Worm (Caenorhabditis elegans): Measurements from ENCODE around the gene srj-8.

srj-8 gene

DNA sequence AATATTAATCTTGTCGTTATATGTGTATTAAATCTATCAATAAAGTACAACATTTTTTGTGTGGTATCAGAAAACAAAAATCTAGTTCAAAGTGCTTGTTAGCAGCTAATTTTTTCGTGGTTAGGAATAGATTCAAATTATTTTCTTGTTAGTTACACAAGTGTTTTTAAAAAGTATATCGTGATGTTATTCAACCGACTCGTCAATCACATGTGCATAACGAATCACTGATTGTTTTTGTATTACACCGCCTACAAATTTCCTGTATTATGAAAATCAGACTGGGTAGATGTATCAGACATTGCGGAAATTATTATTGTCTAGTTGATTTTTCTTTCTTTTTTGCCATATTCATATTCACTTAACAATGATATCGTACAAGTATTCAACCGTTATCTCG is 35.3 kb downstream of the srj-8 start, which contains the start of gene str-64:
TSS of gene str-64 (plus strand) at position 301 of the 400 bp plus-strand sequence.
- TF ChIP-seq zag-1 (tag; optimal IDR thresholded peaks at IDR 0.05) (no peak), nhr-76 (tag; optimal IDR thresholded peaks at IDR 0.05) (no peak), lsy-12 (tag; optimal IDR thresholded peaks at IDR 0.05) (no peak), aly-2 (tag; optimal IDR thresholded peaks at IDR 0.05) (no peak), egl-27 (tag; optimal IDR thresholded peaks at IDR 0.05) (no peak), jun-1 (tag; optimal IDR thresholded peaks at IDR 0.05) (no peak), mdl-1 (tag; optimal IDR thresholded peaks at IDR 0.05) (no peak), tbx-2 (tag; optimal IDR thresholded peaks at IDR 0.05) (no peak), hmg-11 (tag; optimal IDR thresholded peaks at IDR 0.05) (no peak), lin-15B (tag; optimal IDR thresholded peaks at IDR 0.05) (no peak), ama-1 (optimal IDR thresholded peaks at IDR 0.05) (no peak), fkh-10 (GFP tag; optimal IDR thresholded peaks at IDR 0.05) (no peak), unc-39 (tag; optimal IDR thresholded peaks at IDR 0.05) (no peak), ztf-4 (tag; optimal IDR thresholded peaks at IDR 0.05) (no peak)

DNA sequence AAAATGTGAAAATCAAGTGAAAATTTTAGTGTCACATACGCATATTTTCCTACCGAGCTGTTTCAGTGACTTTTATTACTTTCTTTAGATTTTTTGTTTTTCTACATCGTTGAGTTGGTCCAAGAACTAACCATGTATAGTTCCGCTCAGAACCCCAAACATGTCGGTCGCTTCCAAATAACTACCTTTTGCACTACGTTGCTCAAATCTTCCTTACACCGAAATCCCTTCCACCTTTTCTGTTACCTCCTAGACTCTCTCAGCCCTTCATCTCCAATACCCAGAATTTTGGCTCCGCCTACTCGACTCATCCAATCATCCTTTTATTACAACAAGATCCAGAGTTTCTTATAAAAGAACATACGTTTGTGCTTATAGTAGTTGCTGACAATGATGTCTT is 37.0 kb downstream of the srj-8 start, which contains the start of gene F35F10.5:
TSS of gene F35F10.5 (plus strand) at position 301 of the 400 bp plus-strand sequence.
- TF ChIP-seq skn-1 (tag; optimal IDR thresholded peaks at IDR 0.05) (no peak), R02D3.7 (tag; optimal IDR thresholded peaks at IDR 0.05) (no peak), mdl-1 (tag; optimal IDR thresholded peaks at IDR 0.05) (no peak), nhr-25 (tag; optimal IDR thresholded peaks at IDR 0.05) (no peak), pqm-1 (tag; optimal IDR thresholded peaks at IDR 0.05) (no peak), nhr-23 (tag; optimal IDR thresholded peaks at IDR 0.05) (no peak), unc-39 (tag; optimal IDR thresholded peaks at IDR 0.05) (no peak), pha-4 (tag; optimal IDR thresholded peaks at IDR 0.05) (no peak), nhr-12 (tag; optimal IDR thresholded peaks at IDR 0.05) (no peak)

DNA sequence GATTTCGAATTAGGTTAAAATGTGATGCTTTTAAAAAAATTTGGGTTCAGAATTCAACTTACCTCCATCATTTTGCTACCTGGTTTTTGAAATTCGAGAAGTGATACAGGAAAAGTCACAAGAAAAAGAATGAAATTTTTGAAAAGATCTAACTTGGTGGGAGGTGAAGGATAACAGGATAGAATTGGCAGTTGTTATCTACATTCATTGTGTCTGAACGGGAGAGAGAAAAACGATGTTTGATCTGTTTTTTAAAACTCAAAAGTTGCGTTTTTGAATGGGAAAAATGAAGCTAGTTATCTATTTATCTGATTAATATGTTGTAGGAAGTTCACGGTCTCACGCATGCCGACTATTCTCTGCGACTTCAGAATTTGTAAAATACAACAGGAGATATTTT is 39.7 kb downstream of the srj-8 start, which contains the start of gene F35F10.7:
TSS of gene F35F10.7 (minus strand) at position 101 of the 400 bp plus-strand sequence.
- no peak for TF ChIP-seq nhr-237 (tag; optimal IDR thresholded peaks at IDR 0.05)
- TF ChIP-seq nhr-23 (tag; optimal IDR thresholded peaks at IDR 0.05) = no peak
- no peak for TF ChIP-seq pqm-1 (tag; optimal IDR thresholded peaks at IDR 0.05)
- no peak for TF ChIP-seq mml-1 (tag; optimal IDR thresholded peaks at IDR 0.05)
- no peak for TF ChIP-seq nhr-11 (tag; optimal IDR thresholded peaks at IDR 0.05)
- no peak for TF ChIP-seq ceh-16 (tag; optimal IDR thresholded peaks at IDR 0.05)
- no peak for TF ChIP-seq mdl-1 (tag; optimal IDR thresholded peaks at IDR 0.05)
- no peak for TF ChIP-seq nfya-1 (tag; optimal IDR thresholded peaks at IDR 0.05; ENCODE audit: insufficient read depth)
- TF ChIP-seq nhr-76 (tag; optimal IDR thresholded peaks at IDR 0.05) = no peak

DNA sequence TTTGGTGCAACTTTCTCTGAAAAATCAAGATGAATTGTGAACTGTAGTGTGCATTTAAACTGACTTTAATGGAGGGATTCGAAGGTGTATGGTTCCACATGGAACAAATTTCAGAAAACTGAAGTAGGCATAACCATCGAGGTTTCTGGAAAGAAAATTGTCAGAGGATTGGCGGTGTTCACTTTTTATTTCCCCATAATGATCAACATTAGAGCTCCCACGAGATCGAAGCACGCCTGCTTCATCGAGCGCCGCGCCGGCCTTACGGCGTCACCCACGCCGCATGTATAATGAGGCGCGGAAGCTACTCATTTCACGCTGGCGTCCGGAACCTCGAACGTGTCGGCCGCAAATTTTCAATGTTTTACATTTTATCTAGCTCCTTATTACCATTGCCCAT is 40.5 kb downstream of the srj-8 start:
- TF ChIP-seq hmg-11 (tag; optimal IDR thresholded peaks at IDR 0.05) (no peak), fos-1 (tag; optimal IDR thresholded peaks at IDR 0.05) (no peak), unc-62 (GFP tag; optimal IDR thresholded peaks at IDR 0.05) (no peak), pqm-1 (tag; optimal IDR thresholded peaks at IDR 0.05) (no peak), fkh-10 (GFP tag; optimal IDR thresholded peaks at IDR 0.05) (no peak), nhr-77 (tag; optimal IDR thresholded peaks at IDR 0.05) (no peak), ztf-4 (tag; optimal IDR thresholded peaks at IDR 0.05) (no peak), lin-39 (tag; optimal IDR thresholded peaks at IDR 0.05) (no peak), nhr-43 (tag; optimal IDR thresholded peaks at IDR 0.05; ENCODE audit: poor library complexity, severe bottlenecking) (no peak), nfya-1 (tag; optimal IDR thresholded peaks at IDR 0.05; ENCODE audit: insufficient read depth) (no peak), fkh-2 (tag; optimal IDR thresholded peaks at IDR 0.05) (no peak), elt-1 (tag; optimal IDR thresholded peaks at IDR 0.05) (no peak), nhr-12 (tag; optimal IDR thresholded peaks at IDR 0.05) (no peak), daf-12 (tag; optimal IDR thresholded peaks at IDR 0.05) (no peak), jun-1 (tag; optimal IDR thresholded peaks at IDR 0.05) (no peak), nhr-76 (tag; optimal IDR thresholded peaks at IDR 0.05) (no peak), nhr-237 (tag; optimal IDR thresholded peaks at IDR 0.05) (no peak), snpc-4 (tag; optimal IDR thresholded peaks at IDR 0.05) (no peak)

DNA sequence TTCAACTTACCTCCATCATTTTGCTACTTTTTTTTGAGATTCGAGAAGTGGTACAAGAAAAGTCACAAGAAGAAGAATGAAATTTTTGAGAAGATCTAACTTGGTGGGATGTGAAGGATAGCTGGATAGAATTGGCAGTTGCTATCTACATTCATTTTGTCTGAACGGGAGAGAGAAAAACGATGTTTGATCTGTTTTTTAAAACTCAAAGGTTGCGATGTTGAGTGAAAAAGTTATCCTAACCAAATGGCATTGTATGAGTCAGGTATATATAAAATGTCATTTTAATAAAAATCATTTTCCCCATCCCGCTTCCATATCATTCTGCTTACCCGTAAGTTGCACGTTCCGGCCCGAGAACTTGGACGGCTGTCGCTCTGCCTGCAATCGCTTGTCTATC is 41.7 kb downstream of the srj-8 start, which contains the start of gene F35F10.6:
TSS of gene F35F10.6 (minus strand) at position 101 of the 400 bp plus-strand sequence.
- no peak for TF ChIP-seq ama-1 (optimal IDR thresholded peaks at IDR 0.05)
- TF ChIP-seq ztf-4 (tag; optimal IDR thresholded peaks at IDR 0.05) = no peak
- no peak for TF ChIP-seq elt-3 (tag; optimal IDR thresholded peaks at IDR 0.05)
- no peak for TF ChIP-seq nhr-11 (tag; optimal IDR thresholded peaks at IDR 0.05)
- TF ChIP-seq mml-1 (tag; optimal IDR thresholded peaks at IDR 0.05) = no peak
- no peak for TF ChIP-seq sea-2 (GFP tag; optimal IDR thresholded peaks at IDR 0.05)
- no peak for TF ChIP-seq hmg-11 (tag; optimal IDR thresholded peaks at IDR 0.05)
- TF ChIP-seq skn-1 (tag; optimal IDR thresholded peaks at IDR 0.05) = no peak
- TF ChIP-seq ceh-82 (tag; optimal IDR thresholded peaks at IDR 0.05) = no peak
- no peak for TF ChIP-seq ceh-9 (tag; optimal IDR thresholded peaks at IDR 0.05)
- no peak for TF ChIP-seq ztf-11 (tag; optimal IDR thresholded peaks at IDR 0.05)
- TF ChIP-seq elt-1 (tag; optimal IDR thresholded peaks at IDR 0.05) = no peak
- TF ChIP-seq unc-39 (tag; optimal IDR thresholded peaks at IDR 0.05) = no peak

Measured in whole organism, L3 larva.